Worm (Caenorhabditis elegans) whole organism, early embryonic: ENCODE data around the gene F40F8.12.

Source experiments
- B0310.2 ChIP-seq: sonication (generic microtip); optimal IDR thresholded peaks from 2 replicates; lab custom pipeline; 2016; ENCODE audit warnings: mild to moderate bottlenecking, missing genetic modification characterization, missing compliant biosample characterization
- F13C5.2 ChIP-seq: sonication (generic microtip); optimal IDR thresholded peaks from 2 replicates; lab custom pipeline; 2017; ENCODE audit warnings: mild to moderate bottlenecking, missing genetic modification characterization, inconsistent platforms, missing compliant biosample characterization
- aly-1 ChIP-seq: sonication (generic microtip); optimal IDR thresholded peaks from 2 replicates; lab custom pipeline; 2016; ENCODE audit warnings: missing genetic modification characterization, missing compliant biosample characterization
- ama-1 ChIP-seq: fragments of 150-350 bp; optimal IDR thresholded peaks from 2 replicates; lab custom pipeline; 2014
- ceh-13 ChIP-seq: fragments of 200-800 bp; sonication (Bioruptor generic); optimal IDR thresholded peaks from 2 replicates; lab custom pipeline; 2018; ENCODE audit warnings: mild to moderate bottlenecking, missing genetic modification characterization, missing compliant biosample characterization
- ceh-36 ChIP-seq: sonication (generic microtip); optimal IDR thresholded peaks from 2 replicates; lab custom pipeline; 2016; ENCODE audit warnings: missing genetic modification characterization, inconsistent platforms, missing compliant biosample characterization
- ets-7 ChIP-seq: sonication (generic microtip); optimal IDR thresholded peaks from 2 replicates; lab custom pipeline; 2016; ENCODE audit warnings: missing genotype, missing genetic modification characterization, missing compliant biosample characterization
- flt-1 ChIP-seq: fragments of 200-800 bp; sonication (Bioruptor generic); IDR thresholded peaks from 2 replicates; pipeline ENCODE4 v1.3.6; 2022; ENCODE audit warnings: missing genetic modification characterization, missing compliant biosample characterization
- hmbx-1 ChIP-seq: sonication (generic microtip); optimal IDR thresholded peaks from 2 replicates; lab custom pipeline; 2016; ENCODE audit warnings: mild to moderate bottlenecking, missing genetic modification characterization, missing compliant biosample characterization
- hmg-4 ChIP-seq: fragments of 200-800 bp; sonication (Bioruptor generic); optimal IDR thresholded peaks from 2 replicates; lab custom pipeline; 2018; ENCODE audit warnings: mild to moderate bottlenecking, missing genetic modification characterization, missing compliant biosample characterization
- hnd-1 ChIP-seq: sonication (generic microtip); optimal IDR thresholded peaks from 2 replicates; lab custom pipeline; 2016; ENCODE audit warnings: missing genetic modification characterization, missing compliant biosample characterization
- pes-1 ChIP-seq: fragments of 200-800 bp; sonication (Bioruptor generic); IDR thresholded peaks from 2 replicates; pipeline ENCODE4 v1.3.6; 2022; ENCODE audit warnings: missing genetic modification reagents, missing genetic modification characterization, missing compliant biosample characterization
- scrt-1 ChIP-seq: fragments of 200-800 bp; sonication (Bioruptor generic); IDR thresholded peaks from 2 replicates; pipeline ENCODE4 v1.3.6; 2022; ENCODE audit warnings: missing genetic modification characterization, missing compliant biosample characterization
- sea-1 ChIP-seq: fragments of 200-800 bp; sonication (Bioruptor generic); conservative IDR thresholded peaks from 2 replicates; pipeline ENCODE4 v1.3.6; 2022; ENCODE audit warnings: missing genetic modification characterization, missing compliant biosample characterization
- tbx-11 ChIP-seq: fragments of 200-800 bp; sonication (Bioruptor generic); IDR thresholded peaks from 2 replicates; pipeline ENCODE4 v1.3.6; 2022; ENCODE audit warnings: missing genetic modification characterization, missing compliant biosample characterization
- tbx-37 ChIP-seq: fragments of 200-800 bp; sonication (Bioruptor generic); conservative IDR thresholded peaks from 2 replicates; pipeline ENCODE4 v1.3.6; 2022; ENCODE audit warnings: missing genetic modification reagents, missing genetic modification characterization, missing compliant biosample characterization
- tra-4 ChIP-seq: sonication (generic microtip); optimal IDR thresholded peaks from 2 replicates; lab custom pipeline; 2017; ENCODE audit warnings: missing genetic modification characterization, missing compliant biosample characterization

The F40F8.12 gene

ce11 chrII:11097154-11097887, 32.3 kb upstream of the F40F8.12 start, which contains the start of the genes rpl-36.A and nuo-1:
rpl-36.A (minus strand) TSS chrII:11097204.
nuo-1 (plus strand) TSS chrII:11097837.
- TF ChIP-seq sea-1 (no peak), tra-4 (tag; lab: Kevin White, UChicago) (no peak), B0310.2 (tag; lab: Kevin White, UChicago) (no peak), ama-1 (no peak), hmbx-1 (no peak), pes-1 (GFP tag; lab: Robert Waterston, UW) (no peak), F13C5.2 (tag; lab: Kevin White, UChicago) (peak; percentile 23), tbx-37 (GFP tag; lab: Robert Waterston, UW) (0 out of 2 replicates have a peak, but pooled peaks have one; percentile 18), ceh-13 (GFP tag; lab: Kevin White, UChicago) (no peak), ets-7 (tag; lab: Kevin White, UChicago) (no peak)

ce11 chrII:11099841-11100240, 29.8 kb upstream of the F40F8.12 start, which contains the start of gene C09H10.4:
C09H10.4 (plus strand) TSS chrII:11100141.
- TF ChIP-seq tbx-11 (GFP tag; lab: Robert Waterston, UW) (no peak), aly-1 (no peak), ceh-13 (GFP tag; lab: Kevin White, UChicago) (no peak), tra-4 (tag; lab: Kevin White, UChicago) (no peak), hnd-1 (no peak), hmbx-1 (no peak), ceh-36 (tag; lab: Kevin White, UChicago) (no peak), ets-7 (tag; lab: Kevin White, UChicago) (no peak), pes-1 (GFP tag; lab: Robert Waterston, UW) (no peak), hmg-4 (GFP tag; lab: Kevin White, UChicago) (no peak), sea-1 (no peak), F13C5.2 (tag; lab: Kevin White, UChicago) (no peak), tbx-37 (GFP tag; lab: Robert Waterston, UW) (no peak), ama-1 (no peak), flt-1 (no peak), B0310.2 (tag; lab: Kevin White, UChicago) (no peak)

- no peak for TF ChIP-seq pes-1 (GFP tag; lab: Robert Waterston, UW)
Measured at ce11 chrII:11101171-11101570, 28.4 kb upstream of the F40F8.12 start.

- TF ChIP-seq ets-7 (tag; lab: Kevin White, UChicago) (no peak), F13C5.2 (tag; lab: Kevin White, UChicago) (peak; percentile 10), ceh-36 (tag; lab: Kevin White, UChicago) (no peak), sea-1 (no peak)
Measured at ce11 chrII:11103052-11103451, 26.6 kb upstream of the F40F8.12 start.

ce11 chrII:11103657-11104056, 26.0 kb upstream of the F40F8.12 start, which contains the start of gene C09H10.5:
C09H10.5 (minus strand) TSS chrII:11103757.
- no peak for TF ChIP-seq sea-1
- TF ChIP-seq ceh-36 (tag; lab: Kevin White, UChicago) = no peak
- no peak for TF ChIP-seq ceh-13 (GFP tag; lab: Kevin White, UChicago)
- TF ChIP-seq scrt-1 = no peak
- TF ChIP-seq pes-1 (GFP tag; lab: Robert Waterston, UW) = no peak
- no peak for TF ChIP-seq aly-1

ce11 chrII:11104162-11104561, 25.5 kb upstream of the F40F8.12 start, which contains the start of gene C09H10.9:
C09H10.9 (plus strand) TSS chrII:11104462.
- TF ChIP-seq tra-4 (tag; lab: Kevin White, UChicago) = no peak
- TF ChIP-seq B0310.2 (tag; lab: Kevin White, UChicago) = no peak
- no peak for TF ChIP-seq aly-1
- TF ChIP-seq hnd-1 = no peak
- TF ChIP-seq ceh-36 (tag; lab: Kevin White, UChicago) = no peak
- TF ChIP-seq scrt-1 = no peak
- TF ChIP-seq tbx-37 (GFP tag; lab: Robert Waterston, UW) = no peak
- TF ChIP-seq F13C5.2 (tag; lab: Kevin White, UChicago) = no peak

ce11 chrII:11105981-11106711, 23.5 kb upstream of the F40F8.12 start, which contains the start of gene nasp-1:
nasp-1 (plus strand) TSS chrII:11106612.
- TF ChIP-seq scrt-1 (no peak), sea-1 (no peak), tbx-11 (GFP tag; lab: Robert Waterston, UW) (no peak), hmbx-1 (no peak), B0310.2 (tag; lab: Kevin White, UChicago) (no peak), hmg-4 (GFP tag; lab: Kevin White, UChicago) (no peak), ets-7 (tag; lab: Kevin White, UChicago) (no peak), ceh-36 (tag; lab: Kevin White, UChicago) (no peak), tra-4 (tag; lab: Kevin White, UChicago) (no peak), tbx-37 (GFP tag; lab: Robert Waterston, UW) (no peak), pes-1 (GFP tag; lab: Robert Waterston, UW) (no peak), ama-1 (no peak)

- TF ChIP-seq scrt-1 = no peak
- TF ChIP-seq F13C5.2 (tag; lab: Kevin White, UChicago) = no peak
- no peak for TF ChIP-seq hmbx-1
- TF ChIP-seq ceh-36 (tag; lab: Kevin White, UChicago) = no peak
- no peak for TF ChIP-seq B0310.2 (tag; lab: Kevin White, UChicago)
- no peak for TF ChIP-seq flt-1
- TF ChIP-seq sea-1 = no peak
- TF ChIP-seq pes-1 (GFP tag; lab: Robert Waterston, UW) = no peak
- TF ChIP-seq tbx-37 (GFP tag; lab: Robert Waterston, UW) = no peak
- TF ChIP-seq ceh-13 (GFP tag; lab: Kevin White, UChicago) = no peak
- TF ChIP-seq ama-1 = no peak
- TF ChIP-seq hmg-4 (GFP tag; lab: Kevin White, UChicago) = no peak
- no peak for TF ChIP-seq ets-7 (tag; lab: Kevin White, UChicago)
- TF ChIP-seq hnd-1 = no peak
- TF ChIP-seq aly-1 = no peak
- TF ChIP-seq tra-4 (tag; lab: Kevin White, UChicago) = no peak
Measured at ce11 chrII:11107828-11108227, 21.8 kb upstream of the F40F8.12 start, which contains the start of gene apc-17. apc-17 (plus strand) TSS chrII:11108128.
